Worm (Caenorhabditis elegans): ENCODE measurements around the gene K08B12.3.

ce11 chrV:6214465-6214864 is 20.5 kb upstream of the K08B12.3 start:
- TF ChIP-seq lin-13 (GFP tag; optimal IDR thresholded peaks at IDR 0.05) (no peak), fos-1 (tag; optimal IDR thresholded peaks at IDR 0.05) (no peak), nhr-11 (tag; optimal IDR thresholded peaks at IDR 0.05) (no peak), ztf-11 (tag; optimal IDR thresholded peaks at IDR 0.05) (no peak), lin-39 (tag; optimal IDR thresholded peaks at IDR 0.05) (no peak), nhr-237 (tag; optimal IDR thresholded peaks at IDR 0.05) (no peak), nhr-77 (tag; optimal IDR thresholded peaks at IDR 0.05) (no peak), ztf-4 (tag; optimal IDR thresholded peaks at IDR 0.05) (no peak), mdl-1 (tag; optimal IDR thresholded peaks at IDR 0.05) (no peak), snpc-4 (tag; optimal IDR thresholded peaks at IDR 0.05) (no peak)
